Fruit fly (Drosophila melanogaster) whole organism, embryonic: ENCODE results near the gene CG1840.

Experiments
- Abd-B ChIP-seq: fragments of 200-800 bp; sonication (Bioruptor generic); optimal IDR thresholded peaks from 2 replicates; lab custom pipeline; 2018; ENCODE audit warnings: missing biosample characterization, mild to moderate bottlenecking, missing genetic modification characterization, moderate library complexity
- Antp ChIP-seq: fragments of 200-800 bp; sonication (Bioruptor generic); optimal IDR thresholded peaks from 3 replicates; lab custom pipeline; 2016; ENCODE audit warnings: missing biosample characterization, missing genetic modification characterization
- Atf3 ChIP-seq: fragments of 200-800 bp; sonication (Bioruptor generic); optimal IDR thresholded peaks from 3 replicates; lab custom pipeline; 2016; ENCODE audit warnings: missing biosample characterization, missing genetic modification characterization
- CG10274 ChIP-seq: fragments of 200-800 bp; sonication (Bioruptor generic); optimal IDR thresholded peaks from 3 replicates; lab custom pipeline; 2017; ENCODE audit warnings: missing biosample characterization, mild to moderate bottlenecking, missing genetic modification characterization
- CG10366 ChIP-seq: fragments of 200-800 bp; sonication (Bioruptor generic); IDR thresholded peaks from 2 replicates; pipeline ENCODE4 v1.3.6; 2022; ENCODE audit warnings: missing biosample characterization, missing genetic modification characterization
- CG10654 ChIP-seq: fragments of 200-800 bp; sonication (Bioruptor generic); optimal IDR thresholded peaks from 2 replicates; lab custom pipeline; 2016; ENCODE audit warnings: missing biosample characterization, missing genetic modification characterization
- CG11398 ChIP-seq: fragments of 200-800 bp; sonication (Bioruptor generic); optimal IDR thresholded peaks from 2 replicates; lab custom pipeline; 2016; ENCODE audit warnings: missing biosample characterization, missing genetic modification characterization
- CG11456 ChIP-seq: fragments of 200-800 bp; sonication (Bioruptor generic); IDR thresholded peaks from 3 replicates; pipeline ENCODE4 v1.3.6; 2022; ENCODE audit warnings: missing biosample characterization, missing genetic modification characterization
- CG11504 ChIP-seq: fragments of 200-800 bp; sonication (Bioruptor generic); optimal IDR thresholded peaks from 3 replicates; lab custom pipeline; 2019; ENCODE audit warnings: missing biosample characterization, mild to moderate bottlenecking, missing genetic modification characterization, moderate library complexity
- CG12155 ChIP-seq: fragments of 200-800 bp; sonication (Bioruptor generic); optimal IDR thresholded peaks from 3 replicates; lab custom pipeline; 2016; ENCODE audit warnings: missing biosample characterization, missing genetic modification characterization
- CG2199 ChIP-seq: fragments of 200-800 bp; sonication (Bioruptor generic); IDR thresholded peaks from 3 replicates; pipeline ENCODE4 v1.3.6; 2022; ENCODE audit warnings: missing biosample characterization, missing genetic modification characterization
- CG2202 ChIP-seq: fragments of 200-800 bp; sonication (Bioruptor generic); optimal IDR thresholded peaks from 2 replicates; lab custom pipeline; 2018; ENCODE audit warnings: missing biosample characterization, mild to moderate bottlenecking, missing genetic modification characterization
- CG30403 ChIP-seq: fragments of 200-800 bp; sonication (Bioruptor generic); optimal IDR thresholded peaks from 3 replicates; lab custom pipeline; 2016; ENCODE audit warnings: missing biosample characterization, missing genetic modification characterization
- CG32767 ChIP-seq: fragments of 200-800 bp; sonication (Bioruptor generic); IDR thresholded peaks from 2 replicates; pipeline ENCODE4 v1.3.6; 2022; ENCODE audit warnings: missing biosample characterization, missing genetic modification characterization
- CG4360 ChIP-seq: fragments of 200-800 bp; sonication (Bioruptor generic); IDR thresholded peaks from 2 replicates; pipeline ENCODE4 v1.3.6; 2022; ENCODE audit warnings: missing biosample characterization, missing genetic modification characterization
- CG6175 ChIP-seq: fragments of 200-800 bp; sonication (Bioruptor generic); IDR thresholded peaks from 3 replicates; pipeline ENCODE4 v1.3.6; 2022; ENCODE audit warnings: missing biosample characterization, missing genetic modification characterization
- CG9817 ChIP-seq: fragments of 200-800 bp; sonication (Bioruptor generic); optimal IDR thresholded peaks from 2 replicates; lab custom pipeline; 2018; ENCODE audit warnings: missing biosample characterization, mild to moderate bottlenecking, missing genetic modification characterization, moderate library complexity
- Dek ChIP-seq: fragments of 200-800 bp; sonication (Bioruptor generic); optimal IDR thresholded peaks from 3 replicates; lab custom pipeline; 2019; ENCODE audit warnings: missing biosample characterization, mild to moderate bottlenecking, missing genetic modification characterization, moderate library complexity
- E2f1 ChIP-seq: fragments of 200-800 bp; sonication (Bioruptor generic); IDR thresholded peaks from 2 replicates; pipeline ENCODE4 v1.3.6; 2022; ENCODE audit warnings: missing biosample characterization, missing genetic modification characterization
- Eip74EF ChIP-seq, 2 experiments: fragments of 200-800 bp in 1 of 2; fragments of >200 bp in 1 of 2; sonication (Bioruptor generic) in 1 of 2; optimal IDR thresholded peaks; 2 replicates each; lab custom pipeline; 2017 to 2019; ENCODE audit warnings: missing biosample characterization in 2 of 2, missing genetic modification characterization in 2 of 2, mild to moderate bottlenecking in 1 of 2, moderate library complexity in 1 of 2
- HLH3B ChIP-seq: fragments of 200-800 bp; sonication (Bioruptor generic); IDR thresholded peaks from 2 replicates; pipeline ENCODE4 v1.3.6; 2022; ENCODE audit warnings: missing biosample characterization, missing genetic modification characterization
- HLH54F ChIP-seq: fragments of 200-800 bp; sonication (Bioruptor generic); optimal IDR thresholded peaks from 3 replicates; lab custom pipeline; 2016; ENCODE audit warnings: missing biosample characterization, missing genetic modification characterization
- Mrtf ChIP-seq: fragments of 200-800 bp; sonication (Bioruptor generic); IDR thresholded peaks from 3 replicates; pipeline ENCODE4 v1.3.6; 2022; ENCODE audit warnings: missing biosample characterization, missing genetic modification characterization
- Neu2 ChIP-seq: fragments of 200-800 bp; sonication (Bioruptor generic); optimal IDR thresholded peaks from 3 replicates; lab custom pipeline; 2016; ENCODE audit warnings: missing biosample characterization, missing genetic modification characterization, borderline replicate concordance
- Sox100B ChIP-seq: fragments of 200-800 bp; sonication (Bioruptor generic); optimal IDR thresholded peaks from 3 replicates; lab custom pipeline; 2018; ENCODE audit warnings: missing biosample characterization, mild to moderate bottlenecking, missing genetic modification characterization
- Sox102F ChIP-seq: fragments of 200-800 bp; sonication (Bioruptor generic); optimal IDR thresholded peaks from 2 replicates; lab custom pipeline; 2018; ENCODE audit warnings: missing biosample characterization, mild to moderate bottlenecking, missing genetic modification characterization, moderate library complexity
- Sry-β ChIP-seq: fragments of 200-800 bp; sonication (Bioruptor generic); optimal IDR thresholded peaks from 2 replicates; lab custom pipeline; 2018; ENCODE audit warnings: missing biosample characterization, mild to moderate bottlenecking, missing genetic modification characterization, moderate library complexity
- Sry-δ ChIP-seq: fragments of 200-800 bp; sonication (Bioruptor generic); optimal IDR thresholded peaks from 2 replicates; lab custom pipeline; 2016; ENCODE audit warnings: missing biosample characterization, missing genetic modification characterization
- TFAM ChIP-seq: fragments of 200-800 bp; sonication (Bioruptor generic); optimal IDR thresholded peaks from 2 replicates; lab custom pipeline; 2017; ENCODE audit warnings: missing biosample characterization, missing genetic modification characterization, inconsistent platforms
- Taf1 ChIP-seq: fragments of 200-800 bp; sonication (Bioruptor generic); IDR thresholded peaks from 2 replicates; pipeline ENCODE4 v1.3.6; 2022; ENCODE audit warnings: missing biosample characterization, missing genetic modification characterization
- Xbp1 ChIP-seq: fragments of 200-800 bp; sonication (Bioruptor generic); optimal IDR thresholded peaks from 3 replicates; lab custom pipeline; 2016; ENCODE audit warnings: missing biosample characterization, mild to moderate bottlenecking, missing genetic modification characterization
- YL-1 ChIP-seq: fragments of 200-800 bp; sonication (Bioruptor generic); optimal IDR thresholded peaks from 3 replicates; lab custom pipeline; 2017; ENCODE audit warnings: missing biosample characterization, mild to moderate bottlenecking, missing genetic modification characterization
- abd-A ChIP-seq: fragments of 200-800 bp; sonication (Bioruptor generic); optimal IDR thresholded peaks from 3 replicates; lab custom pipeline; 2019; ENCODE audit warnings: missing biosample characterization, mild to moderate bottlenecking, missing genetic modification characterization, moderate library complexity
- aop ChIP-seq: fragments of 200-800 bp; sonication (Bioruptor generic); IDR thresholded peaks from 2 replicates; pipeline ENCODE4 v1.3.6; 2022; ENCODE audit warnings: missing biosample characterization, missing genetic modification characterization
- az2 ChIP-seq: fragments of 200-800 bp; sonication (Bioruptor generic); optimal IDR thresholded peaks from 3 replicates; lab custom pipeline; 2016; ENCODE audit warnings: missing biosample characterization, missing genetic modification characterization
- crc ChIP-seq: fragments of 200-800 bp; sonication (Bioruptor generic); optimal IDR thresholded peaks from 2 replicates; lab custom pipeline; 2016; ENCODE audit warnings: missing biosample characterization, missing genetic modification characterization
- dati ChIP-seq: fragments of 200-800 bp; sonication (Bioruptor generic); IDR thresholded peaks from 2 replicates; pipeline ENCODE4 v1.3.6; 2022; ENCODE audit warnings: missing biosample characterization, missing genetic modification characterization
- disco-r ChIP-seq: fragments of 200-800 bp; sonication (Bioruptor generic); optimal IDR thresholded peaks from 2 replicates; lab custom pipeline; 2016; ENCODE audit warnings: missing biosample characterization, missing genetic modification characterization
- ems ChIP-seq: fragments of 200-800 bp; sonication (Bioruptor generic); optimal IDR thresholded peaks from 3 replicates; lab custom pipeline; 2016; ENCODE audit warnings: missing biosample characterization, missing genetic modification characterization
- fru ChIP-seq: fragments of >200 bp; optimal IDR thresholded peaks from 2 replicates; lab custom pipeline; 2017
- gro ChIP-seq: fragments of 200-800 bp; sonication (Bioruptor generic); optimal IDR thresholded peaks from 2 replicates; lab custom pipeline; 2016; ENCODE audit warnings: missing biosample characterization, missing genetic modification characterization
- h ChIP-seq: fragments of >200 bp; optimal IDR thresholded peaks from 2 replicates; lab custom pipeline; 2017
- hb ChIP-seq: fragments of 200-800 bp; sonication (Bioruptor generic); IDR thresholded peaks from 3 replicates; pipeline ENCODE4 v1.3.6; 2022; ENCODE audit warnings: missing biosample characterization, missing genetic modification characterization; ENCODE audit not compliant: partially characterized antibody
- kni ChIP-seq: fragments of 200-800 bp; sonication (Bioruptor generic); optimal IDR thresholded peaks from 3 replicates; lab custom pipeline; 2017; ENCODE audit warnings: mild to moderate bottlenecking, missing biosample characterization, missing genetic modification reagents, missing genetic modification characterization
- lbe ChIP-seq: fragments of 200-800 bp; sonication (Bioruptor generic); optimal IDR thresholded peaks from 2 replicates; lab custom pipeline; 2016; ENCODE audit warnings: missing biosample characterization, mild to moderate bottlenecking, missing genetic modification characterization
- nerfin-2 ChIP-seq: fragments of 200-800 bp; sonication (Bioruptor generic); IDR thresholded peaks from 2 replicates; pipeline ENCODE4 v1.3.6; 2022; ENCODE audit warnings: missing biosample characterization, missing genetic modification characterization; ENCODE audit not compliant: partially characterized antibody
- phol ChIP-seq: fragments of 200-800 bp; sonication (Bioruptor generic); optimal IDR thresholded peaks from 3 replicates; lab custom pipeline; 2018; ENCODE audit warnings: missing biosample characterization, mild to moderate bottlenecking, missing genetic modification characterization, moderate library complexity
- ro ChIP-seq: fragments of 200-800 bp; sonication (Bioruptor generic); IDR thresholded peaks from 2 replicates; pipeline ENCODE4 v1.3.6; 2022; ENCODE audit warnings: missing biosample characterization, missing genetic modification characterization
- salm ChIP-seq: fragments of 200-800 bp; sonication (Bioruptor generic); optimal IDR thresholded peaks from 2 replicates; lab custom pipeline; 2018; ENCODE audit warnings: missing biosample characterization, mild to moderate bottlenecking, missing genetic modification characterization
- sens-2 ChIP-seq: fragments of 200-800 bp; sonication (Bioruptor generic); IDR thresholded peaks from 2 replicates; pipeline ENCODE4 v1.3.6; 2022; ENCODE audit warnings: missing biosample characterization, missing genetic modification characterization
- seq ChIP-seq: fragments of 200-800 bp; sonication (Bioruptor generic); IDR thresholded peaks from 2 replicates; pipeline ENCODE4 v1.3.6; 2022; ENCODE audit warnings: missing biosample characterization, missing genetic modification characterization
- vnd ChIP-seq: fragments of 200-800 bp; sonication (Bioruptor generic); IDR thresholded peaks from 3 replicates; pipeline ENCODE4 v1.3.6; 2022; ENCODE audit warnings: missing biosample characterization, missing genetic modification characterization; ENCODE audit not compliant: partially characterized antibody
- wor ChIP-seq: fragments of 200-800 bp; sonication (Bioruptor generic); IDR thresholded peaks from 2 replicates; pipeline ENCODE4 v1.3.6; 2022; ENCODE audit warnings: missing biosample characterization, missing genetic modification characterization

Gene CG1840

dm6 chrX:11888142-11888541 is at the start of gene CG1840 (continued):
- TF ChIP-seq CG6175 (GFP tag; lab: Robert Waterston, UW) (no peak), Dek (no peak), CG11398 (no peak), HLH54F (no peak), fru (lab: Kevin White, UChicago) (no peak), TFAM (no peak), CG11456 (no peak), CG32767 (GFP tag; lab: Robert Waterston, UW) (no peak), kni (no peak), salm (tag; lab: Kevin White, UChicago) (no peak), Abd-B (GFP tag; lab: Kevin White, UChicago) (no peak), Mrtf (GFP tag; lab: Robert Waterston, UW) (no peak), vnd (GFP tag; lab: Robert Waterston, UW) (peak; percentile 70), HLH3B (no peak), gro (GFP tag; lab: Kevin White, UChicago) (peak; percentile 40), aop (GFP tag; lab: Robert Waterston, UW) (no peak), CG10274 (GFP tag; lab: Kevin White, UChicago) (no peak), CG2202 (tag; lab: Kevin White, UChicago) (no peak), Eip74EF (GFP tag; optimal IDR thresholded peaks at IDR 0.05; lab: Kevin White, UChicago) (no peak), az2 (GFP tag; lab: Kevin White, UChicago) (no peak), Sry-δ (GFP tag; lab: Kevin White, UChicago) (peak; percentile 87), YL-1 (GFP tag; lab: Kevin White, UChicago) (peak; percentile 13), CG11504 (tag; lab: Kevin White, UChicago) (no peak), Sry-β (GFP tag; lab: Kevin White, UChicago) (no peak), CG30403 (GFP tag; lab: Kevin White, UChicago) (no peak), ro (no peak), lbe (peak; percentile 4), ems (GFP tag; lab: Kevin White, UChicago) (no peak), disco-r (GFP tag; lab: Kevin White, UChicago) (no peak), nerfin-2 (GFP tag; lab: Robert Waterston, UW) (peak; percentile 33; the same call in 1 of the 2 replicates), phol (tag; lab: Kevin White, UChicago) (no peak), abd-A (tag; lab: Kevin White, UChicago) (no peak), h (no peak), Sox100B (no peak), Atf3 (GFP tag; lab: Kevin White, UChicago) (no peak), Antp (GFP tag; lab: Kevin White, UChicago) (no peak), CG10366 (GFP tag; lab: Robert Waterston, UW) (no peak), CG4360 (GFP tag; lab: Robert Waterston, UW) (no peak), Xbp1 (GFP tag; lab: Kevin White, UChicago) (peak; percentile 76), hb (0 out of 3 replicates have a peak, but pooled peaks have one; percentile 60), CG10654 (GFP tag; lab: Kevin White, UChicago) (no peak), CG2199 (GFP tag; lab: Robert Waterston, UW) (no peak), crc (GFP tag; lab: Kevin White, UChicago) (no peak), CG9817 (tag; lab: Kevin White, UChicago) (no peak), sens-2 (GFP tag; lab: Robert Waterston, UW) (no peak), CG12155 (GFP tag; lab: Kevin White, UChicago) (no peak), Sox102F (no peak), dati (GFP tag; lab: Robert Waterston, UW) (no peak), wor (GFP tag; lab: Robert Waterston, UW) (no peak), Taf1 (GFP tag; lab: Robert Waterston, UW) (no peak), E2f1 (GFP tag; lab: Robert Waterston, UW) (no peak), seq (GFP tag; lab: Robert Waterston, UW) (no peak), Neu2 (GFP tag; lab: Kevin White, UChicago) (no peak)
